Fruit fly (Drosophila melanogaster): ENCODE results near the gene CG31524.

The CG31524 gene

dm6 chr3R:30541469-30541868, 27.3 kb upstream of the CG31524 start:
- TF ChIP-seq ovo (GFP tag; optimal IDR thresholded peaks at IDR 0.05): no peak
- no peak for TF ChIP-seq CG14711 (tag; optimal IDR thresholded peaks at IDR 0.05)
- no peak for TF ChIP-seq toe (GFP tag; optimal IDR thresholded peaks at IDR 0.05)
- TF ChIP-seq cnc (optimal IDR thresholded peaks at IDR 0.05): no peak
- TF ChIP-seq Hr96 (GFP tag; optimal IDR thresholded peaks at IDR 0.05): no peak

DNA sequence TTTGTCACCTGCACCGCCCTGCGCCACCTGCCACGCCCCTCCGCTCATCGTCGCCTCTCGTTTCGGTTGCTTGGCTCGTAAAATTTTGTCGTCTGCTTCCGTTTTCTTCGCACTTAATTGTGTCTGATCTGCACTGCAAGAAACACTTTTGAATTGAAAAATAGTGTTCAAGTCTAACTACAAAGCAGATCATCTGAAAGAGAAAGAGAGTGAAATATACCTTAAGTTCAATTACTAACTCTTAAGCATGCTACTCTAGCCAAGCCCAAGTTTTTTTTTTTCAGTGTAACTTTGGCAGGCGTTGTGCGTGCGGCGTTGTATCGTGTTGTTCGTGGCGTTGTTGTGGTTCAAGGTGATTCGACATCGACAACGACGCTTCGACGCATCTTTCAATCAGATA, 26.0 kb upstream of the CG31524 start:
- TF ChIP-seq CG33017 (tag; optimal IDR thresholded peaks at IDR 0.05) (peak; percentile 20), CG12768 (GFP tag; optimal IDR thresholded peaks at IDR 0.05) (peak; percentile 38), cnc (optimal IDR thresholded peaks at IDR 0.05) (no peak), CG7101 (tag; optimal IDR thresholded peaks at IDR 0.05) (peak; percentile 24), CG11617 (GFP tag; optimal IDR thresholded peaks at IDR 0.05) (no peak), Mnt (GFP tag; optimal IDR thresholded peaks at IDR 0.05) (no peak), ovo (GFP tag; optimal IDR thresholded peaks at IDR 0.05) (no peak), CG14711 (tag; optimal IDR thresholded peaks at IDR 0.05) (peak; percentile 44), kay (GFP tag; ENCODE audit: borderline replicate concordance) (no peak), toe (GFP tag; optimal IDR thresholded peaks at IDR 0.05) (peak; percentile 37), Crg-1 (GFP tag; optimal IDR thresholded peaks at IDR 0.05) (no peak), CG5204 (GFP tag; optimal IDR thresholded peaks at IDR 0.05) (peak; percentile 38), Hr96 (GFP tag; optimal IDR thresholded peaks at IDR 0.05) (peak; percentile 44), CG1620 (GFP tag; optimal IDR thresholded peaks at IDR 0.05) (no peak), tj (GFP tag; optimal IDR thresholded peaks at IDR 0.05) (no peak), pad (GFP tag; optimal IDR thresholded peaks at IDR 0.05) (no peak), bab1 (GFP tag; optimal IDR thresholded peaks at IDR 0.05) (no peak), Clk (GFP tag; optimal IDR thresholded peaks at IDR 0.05) (no peak), CG7045 (GFP tag; optimal IDR thresholded peaks at IDR 0.05) (peak; percentile 62), cic (GFP tag; optimal IDR thresholded peaks at IDR 0.05) (no peak)

dm6 chr3R:30536919-30537318, 22.8 kb upstream of the CG31524 start:
- no peak for TF ChIP-seq Mnt (GFP tag; optimal IDR thresholded peaks at IDR 0.05)
- TF ChIP-seq Crg-1 (GFP tag; optimal IDR thresholded peaks at IDR 0.05): no peak
- no peak for TF ChIP-seq CG7101 (tag; optimal IDR thresholded peaks at IDR 0.05)
- no peak for TF ChIP-seq CG1620 (GFP tag; optimal IDR thresholded peaks at IDR 0.05)
- TF ChIP-seq CG7045 (GFP tag; optimal IDR thresholded peaks at IDR 0.05): no peak
- no peak for TF ChIP-seq bab1 (GFP tag; optimal IDR thresholded peaks at IDR 0.05)
- TF ChIP-seq cic (GFP tag; optimal IDR thresholded peaks at IDR 0.05): no peak
- TF ChIP-seq CG12768 (GFP tag; optimal IDR thresholded peaks at IDR 0.05): no peak
- no peak for TF ChIP-seq ovo (GFP tag; optimal IDR thresholded peaks at IDR 0.05)
- TF ChIP-seq cnc (optimal IDR thresholded peaks at IDR 0.05): no peak
- no peak for TF ChIP-seq Hr96 (GFP tag; optimal IDR thresholded peaks at IDR 0.05)
- TF ChIP-seq CG5204 (GFP tag; optimal IDR thresholded peaks at IDR 0.05): no peak
- TF ChIP-seq CG14711 (tag; optimal IDR thresholded peaks at IDR 0.05): no peak
- TF ChIP-seq kay (GFP tag; ENCODE audit: borderline replicate concordance): no peak
- TF ChIP-seq toe (GFP tag; optimal IDR thresholded peaks at IDR 0.05): no peak

DNA sequence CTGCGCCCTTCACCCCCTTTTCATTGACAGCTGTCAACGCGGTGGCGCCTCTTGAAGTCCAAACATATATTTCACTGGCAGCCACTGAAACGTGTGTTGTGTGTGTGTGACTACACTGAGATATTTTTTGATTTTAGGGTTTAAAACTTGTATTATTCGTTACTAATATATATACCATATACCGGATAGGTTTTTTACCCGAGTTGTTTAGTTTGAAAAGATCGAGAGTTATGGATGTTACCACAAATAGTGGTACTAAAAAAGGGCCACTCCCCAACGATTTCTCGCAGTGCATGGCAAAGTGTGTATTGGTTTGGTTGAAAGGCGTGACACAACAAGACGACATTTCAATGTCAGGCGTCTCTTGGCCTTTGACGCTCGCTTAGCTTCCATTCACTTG, 22.3 kb upstream of the CG31524 start:
- no peak for TF ChIP-seq toe (GFP tag; optimal IDR thresholded peaks at IDR 0.05)
- no peak for TF ChIP-seq Crg-1 (GFP tag; optimal IDR thresholded peaks at IDR 0.05)

- no peak for TF ChIP-seq tj (GFP tag; optimal IDR thresholded peaks at IDR 0.05)
- TF ChIP-seq CG11617 (GFP tag; optimal IDR thresholded peaks at IDR 0.05): no peak
- no peak for TF ChIP-seq CG5204 (GFP tag; optimal IDR thresholded peaks at IDR 0.05)
- TF ChIP-seq CG12768 (GFP tag; optimal IDR thresholded peaks at IDR 0.05): no peak
- no peak for TF ChIP-seq cic (GFP tag; optimal IDR thresholded peaks at IDR 0.05)
- TF ChIP-seq CG7045 (GFP tag; optimal IDR thresholded peaks at IDR 0.05): no peak
- TF ChIP-seq pad (GFP tag; optimal IDR thresholded peaks at IDR 0.05): no peak
- TF ChIP-seq Mnt (GFP tag; optimal IDR thresholded peaks at IDR 0.05): no peak
- no peak for TF ChIP-seq toe (GFP tag; optimal IDR thresholded peaks at IDR 0.05)
Measured at dm6 chr3R:30534444-30534843, 20.3 kb upstream of the CG31524 start.

- peak; percentile 10 for TF ChIP-seq Hr96 (GFP tag; optimal IDR thresholded peaks at IDR 0.05)
- TF ChIP-seq bab1 (GFP tag; optimal IDR thresholded peaks at IDR 0.05): peak; percentile 18
- peak; percentile 36 for TF ChIP-seq CG14711 (tag; optimal IDR thresholded peaks at IDR 0.05)
- TF ChIP-seq CG33017 (tag; optimal IDR thresholded peaks at IDR 0.05): no peak
- TF ChIP-seq CG1620 (GFP tag; optimal IDR thresholded peaks at IDR 0.05): no peak
- TF ChIP-seq Crg-1 (GFP tag; optimal IDR thresholded peaks at IDR 0.05): no peak
- TF ChIP-seq ovo (GFP tag; optimal IDR thresholded peaks at IDR 0.05): no peak
- TF ChIP-seq CG7045 (GFP tag; optimal IDR thresholded peaks at IDR 0.05): no peak
- no peak for TF ChIP-seq Mnt (GFP tag; optimal IDR thresholded peaks at IDR 0.05)
- TF ChIP-seq tj (GFP tag; optimal IDR thresholded peaks at IDR 0.05): peak; percentile 77
- TF ChIP-seq kay (GFP tag; ENCODE audit: borderline replicate concordance): no peak
- TF ChIP-seq Clk (GFP tag; optimal IDR thresholded peaks at IDR 0.05): no peak
- peak; percentile 59 for TF ChIP-seq pad (GFP tag; optimal IDR thresholded peaks at IDR 0.05)
- TF ChIP-seq CG7101 (tag; optimal IDR thresholded peaks at IDR 0.05): no peak
- no peak for TF ChIP-seq toe (GFP tag; optimal IDR thresholded peaks at IDR 0.05)
- TF ChIP-seq CG5204 (GFP tag; optimal IDR thresholded peaks at IDR 0.05): no peak
- TF ChIP-seq cic (GFP tag; optimal IDR thresholded peaks at IDR 0.05): no peak
- no peak for TF ChIP-seq CG11617 (GFP tag; optimal IDR thresholded peaks at IDR 0.05)
- no peak for TF ChIP-seq CG12768 (GFP tag; optimal IDR thresholded peaks at IDR 0.05)
- TF ChIP-seq cnc (optimal IDR thresholded peaks at IDR 0.05): no peak
Measured at dm6 chr3R:30531989-30532653, 18.0 kb upstream of the CG31524 start, which contains the start of gene tmod. TSS of gene tmod (plus strand) at chr3R:30532607.
